Worm (Caenorhabditis elegans) whole organism, young adult: ENCODE results near the gene Y69A2AR.16.
"Not testable (repeated sequence)": the region's sequence is repeated elsewhere in the genome, so short reads cannot be mapped to it uniquely, and the experiment has no call there.

Experiments
- B0019.2 ChIP-seq: fragments of 200-800 bp; sonication (Bioruptor generic); conservative IDR thresholded peaks from 2 replicates; pipeline ENCODE4 v1.3.6; 2022; ENCODE audit warnings: missing genetic modification reagents, missing genetic modification characterization, missing compliant biosample characterization
- F49E8.2 ChIP-seq: sonication (generic microtip); optimal IDR thresholded peaks from 3 replicates; lab custom pipeline; 2017; ENCODE audit warnings: missing genetic modification characterization, mild to moderate bottlenecking, missing compliant biosample characterization, antibody characterized with exemption, moderate library complexity; ENCODE audit not compliant: insufficient read depth
- hsf-1 ChIP-seq: fragments of 200-800 bp; sonication (Bioruptor generic); IDR thresholded peaks from 2 replicates; pipeline ENCODE4 v1.3.6; 2022; ENCODE audit warnings: missing genetic modification reagents, missing genetic modification characterization, missing compliant biosample characterization
- nhr-120 ChIP-seq: fragments of 200-800 bp; sonication (Bioruptor generic); IDR thresholded peaks from 2 replicates; pipeline ENCODE4 v1.3.6; 2022; ENCODE audit warnings: missing genetic modification characterization, missing compliant biosample characterization
- pha-4 ChIP-seq: fragments of 150-350 bp; sonication (generic microtip); optimal IDR thresholded peaks from 2 replicates; lab custom pipeline; 2014; ENCODE audit warnings: missing biosample characterization, missing genetic modification reagents, missing genetic modification characterization
- rpc-1 ChIP-seq, 2 experiments: fragments of 150-350 bp in 1 of 2; sonication (generic microtip) in 1 of 2; optimal IDR thresholded peaks; 2 replicates each; lab custom pipeline; 2014 to 2018; ENCODE audit warnings: missing biosample characterization in 1 of 2, missing genetic modification characterization in 1 of 2, missing genetic modification reagents in 1 of 2, missing genotype in 1 of 2
- ztf-26 ChIP-seq: sonication (generic microtip); optimal IDR thresholded peaks from 2 replicates; lab custom pipeline; 2017; ENCODE audit warnings: missing genetic modification characterization, missing compliant biosample characterization

DNA sequence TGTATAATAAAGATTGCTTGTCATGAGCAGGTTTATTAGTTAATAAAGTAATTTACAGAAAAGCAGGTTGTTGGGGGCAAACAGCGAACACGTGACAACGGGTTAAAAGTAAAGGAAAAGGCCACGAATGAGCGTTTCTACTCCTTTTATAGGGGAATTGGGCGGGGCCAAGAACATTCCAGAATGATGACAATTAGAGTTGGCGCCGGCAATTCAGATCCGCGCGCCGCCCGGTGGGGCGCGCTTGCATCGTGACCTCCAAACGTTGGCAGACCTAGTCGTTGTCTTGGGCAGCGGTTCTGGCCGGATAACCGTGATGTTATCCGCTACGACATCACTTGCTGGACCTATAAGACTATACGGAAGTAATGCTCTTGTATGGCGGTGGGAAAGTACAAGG is 5.0 kb downstream of the Y69A2AR.16 start:
- not testable (repeated sequence) for TF ChIP-seq pha-4 (tag; lab: Kevin White, UChicago); F49E8.2 (tag; lab: Kevin White, UChicago); ztf-26 (tag; lab: Kevin White, UChicago); nhr-120 (GFP tag; lab: Robert Waterston, UW); rpc-1 (optimal IDR thresholded peaks at IDR 0.05; lab: Kevin White, UChicago); rpc-1 (tag; optimal IDR thresholded peaks at IDR 0.05; lab: Kevin White, UChicago); B0019.2
- peak; percentile 71 for TF ChIP-seq hsf-1 (GFP tag; lab: Robert Waterston, UW)
